Fruit fly (Drosophila melanogaster) whole organism, prepupa: ENCODE data around the gene CG32445.

Source experiments
- CG1621 ChIP-seq: fragments of 200-800 bp; sonication (Bioruptor generic); optimal IDR thresholded peaks from 3 replicates; lab custom pipeline; 2018; ENCODE audit warnings: missing biosample characterization, mild to moderate bottlenecking, missing genetic modification characterization
- CG16779 ChIP-seq: fragments of 200-800 bp; sonication (Bioruptor generic); optimal IDR thresholded peaks from 3 replicates; lab custom pipeline; 2017; ENCODE audit warnings: missing biosample characterization, mild to moderate bottlenecking, missing genetic modification characterization
- CG6808 ChIP-seq: fragments of 200-800 bp; sonication (Bioruptor generic); optimal IDR thresholded peaks from 3 replicates; lab custom pipeline; 2017; ENCODE audit warnings: missing biosample characterization, missing genetic modification characterization, mild to moderate bottlenecking, moderate library complexity, missing genetic modification reagents
- CG6854 ChIP-seq: fragments of 200-800 bp; sonication (Bioruptor generic); optimal IDR thresholded peaks from 2 replicates; lab custom pipeline; 2017; ENCODE audit warnings: missing biosample characterization, mild to moderate bottlenecking, missing genetic modification characterization
- Ets21C ChIP-seq: fragments of 200-800 bp; sonication (Bioruptor generic); optimal IDR thresholded peaks from 3 replicates; lab custom pipeline; 2016; ENCODE audit warnings: missing biosample characterization, missing genetic modification characterization
- Met ChIP-seq: fragments of 200-800 bp; sonication (Bioruptor generic); optimal IDR thresholded peaks from 3 replicates; lab custom pipeline; 2016; ENCODE audit warnings: missing biosample characterization, missing genetic modification characterization
- cyc ChIP-seq: fragments of 200-800 bp; sonication (Bioruptor generic); optimal IDR thresholded peaks from 3 replicates; lab custom pipeline; 2016; ENCODE audit warnings: missing biosample characterization, missing genetic modification characterization
- eg ChIP-seq: fragments of 200-800 bp; sonication (Bioruptor generic); IDR thresholded peaks from 3 replicates; pipeline ENCODE4 v1.3.6; 2022; ENCODE audit warnings: missing biosample characterization, missing genetic modification characterization
- pdm3 ChIP-seq: fragments of 200-800 bp; sonication (Bioruptor generic); optimal IDR thresholded peaks from 3 replicates; lab custom pipeline; 2016; ENCODE audit warnings: missing biosample characterization, missing genetic modification characterization

- TF ChIP-seq CG6808 (GFP tag; lab: Kevin White, UChicago), result peak; percentile 59
- TF ChIP-seq CG1621, result no peak
- TF ChIP-seq CG6854 (GFP tag; lab: Kevin White, UChicago), result no peak
- no peak for TF ChIP-seq Ets21C
- no peak for TF ChIP-seq CG16779 (tag; lab: Kevin White, UChicago)
- no peak for TF ChIP-seq eg (GFP tag; lab: Robert Waterston, UW)
- no peak for TF ChIP-seq Met (GFP tag; lab: Kevin White, UChicago)
- TF ChIP-seq pdm3 (GFP tag; lab: Kevin White, UChicago), result no peak
- no peak for TF ChIP-seq cyc (GFP tag; lab: Kevin White, UChicago)
Measured at dm6 chr3L:21602275-21602674, 36.9 kb upstream of the CG32445 start.
